Fruit fly (Drosophila melanogaster) whole organism, wandering third instar larva: ENCODE results near the gene CG10005.

ENCODE experiments used
- Abd-B ChIP-seq: fragments of >200 bp; optimal IDR thresholded peaks from 2 replicates; lab custom pipeline; 2017; ENCODE audit warnings: missing biosample characterization, missing genetic modification characterization
- CG32264 ChIP-seq: fragments of 200-800 bp; sonication (Bioruptor generic); optimal IDR thresholded peaks from 2 replicates; lab custom pipeline; 2016; ENCODE audit warnings: missing biosample characterization, missing genetic modification characterization
- CG9705 ChIP-seq: fragments of 200-800 bp; sonication (Bioruptor generic); optimal IDR thresholded peaks from 2 replicates; lab custom pipeline; 2018; ENCODE audit warnings: missing biosample characterization, mild to moderate bottlenecking, missing genetic modification characterization
- Dfd ChIP-seq: fragments of >200 bp; optimal IDR thresholded peaks from 2 replicates; lab custom pipeline; 2017; ENCODE audit warnings: missing biosample characterization, missing genetic modification characterization
- GATAd ChIP-seq: sonication (Bioruptor generic); optimal IDR thresholded peaks from 2 replicates; lab custom pipeline; 2016; ENCODE audit warnings: missing biosample characterization, missing genetic modification characterization
- HLH106 ChIP-seq: fragments of 200-800 bp; optimal IDR thresholded peaks from 3 replicates; lab custom pipeline; 2019; ENCODE audit warnings: missing biosample characterization, mild to moderate bottlenecking, missing genetic modification characterization, moderate library complexity
- Hr83 ChIP-seq: fragments of 200-300 bp; sonication (Bioruptor generic); optimal IDR thresholded peaks from 2 replicates; lab custom pipeline; 2016; ENCODE audit warnings: missing biosample characterization, mild to moderate bottlenecking, missing genetic modification characterization, moderate library complexity; ENCODE audit not compliant: poor library complexity, severe bottlenecking
- Jra ChIP-seq: sonication (Bioruptor generic); optimal IDR thresholded peaks from 2 replicates; lab custom pipeline; 2016; ENCODE audit warnings: missing biosample characterization, missing genetic modification characterization
- Mio ChIP-seq: sonication (Bioruptor generic); optimal IDR thresholded peaks from 2 replicates; lab custom pipeline; 2016; ENCODE audit warnings: missing biosample characterization, missing genetic modification characterization
- Myc ChIP-seq: fragments of >200 bp; optimal IDR thresholded peaks from 2 replicates; lab custom pipeline; 2017
- OdsH ChIP-seq: fragments of 200-800 bp; sonication (Bioruptor generic); optimal IDR thresholded peaks from 2 replicates; lab custom pipeline; 2016; ENCODE audit warnings: missing biosample characterization, mild to moderate bottlenecking, missing genetic modification characterization
- Rel ChIP-seq, 2 experiments: fragments of 200-800 bp; sonication (Bioruptor generic) in 1 of 2; optimal IDR thresholded peaks; 2 replicates in 1 of 2; 3 replicates in 1 of 2; lab custom pipeline; 2016 to 2019; ENCODE audit warnings: mild to moderate bottlenecking in 2 of 2, missing biosample characterization in 2 of 2, missing genetic modification characterization in 2 of 2, moderate library complexity in 1 of 2
- Sp1 ChIP-seq: fragments of 200-800 bp; sonication (Bioruptor generic); optimal IDR thresholded peaks from 3 replicates; lab custom pipeline; 2019; ENCODE audit warnings: missing biosample characterization, mild to moderate bottlenecking, missing genetic modification characterization, moderate library complexity
- Vsx2 ChIP-seq: fragments of 200-300, 225-300 bp; sonication (Bioruptor generic); optimal IDR thresholded peaks from 2 replicates; lab custom pipeline; 2018; ENCODE audit warnings: missing biosample characterization, missing genetic modification characterization; ENCODE audit not compliant: partially characterized antibody
- br ChIP-seq: fragments of 200-800 bp; sonication (Bioruptor generic); optimal IDR thresholded peaks from 2 replicates; lab custom pipeline; 2016; ENCODE audit warnings: missing biosample characterization, missing genetic modification characterization
- brk ChIP-seq: fragments of 200-800 bp; sonication (Bioruptor generic); optimal IDR thresholded peaks from 2 replicates; lab custom pipeline; 2016; ENCODE audit warnings: missing biosample characterization, mild to moderate bottlenecking, missing genetic modification characterization
- dl ChIP-seq, 2 experiments: fragments of 175-275, 200-275 bp in 1 of 2; fragments of 200-275 bp in 1 of 2; sonication (Bioruptor generic); optimal IDR thresholded peaks; lab custom pipeline; 2018; ENCODE audit warnings: mild to moderate bottlenecking in 2 of 2, missing biosample characterization in 2 of 2, missing genetic modification characterization in 2 of 2, moderate library complexity in 2 of 2; ENCODE audit not compliant: partially characterized antibody in 2 of 2, insufficient read depth in 1 of 2
- dmrt93B ChIP-seq: fragments of 200-800 bp; sonication (Bioruptor generic); optimal IDR thresholded peaks from 2 replicates; lab custom pipeline; 2018; ENCODE audit warnings: missing biosample characterization, mild to moderate bottlenecking, missing genetic modification characterization
- dsf ChIP-seq: sonication (Bioruptor generic); optimal IDR thresholded peaks from 2 replicates; lab custom pipeline; 2016; ENCODE audit warnings: missing biosample characterization, missing genetic modification characterization, borderline replicate concordance
- ey ChIP-seq: fragments of 200-800 bp; sonication (Bioruptor generic); optimal IDR thresholded peaks from 2 replicates; lab custom pipeline; 2016; ENCODE audit warnings: missing biosample characterization, missing genetic modification characterization
- foxo ChIP-seq, 2 experiments: fragments of 200-800 bp; sonication (Bioruptor generic); optimal IDR thresholded peaks; 2 replicates in 1 of 2; 3 replicates in 1 of 2; lab custom pipeline; 2016 to 2017; ENCODE audit warnings: missing biosample characterization in 2 of 2, missing genetic modification characterization in 2 of 2
- fru ChIP-seq: fragments of 200-800 bp; sonication (Bioruptor generic); optimal IDR thresholded peaks from 3 replicates; lab custom pipeline; 2016; ENCODE audit warnings: missing biosample characterization, mild to moderate bottlenecking, missing genetic modification characterization
- h ChIP-seq: fragments of 200-800 bp; sonication (Bioruptor generic); optimal IDR thresholded peaks from 3 replicates; lab custom pipeline; 2016; ENCODE audit warnings: missing biosample characterization, mild to moderate bottlenecking, missing genetic modification characterization
- pan ChIP-seq: fragments of >200 bp; optimal IDR thresholded peaks from 2 replicates; lab custom pipeline; 2017
- psq ChIP-seq: fragments of 200-800 bp; sonication (Bioruptor generic); optimal IDR thresholded peaks from 3 replicates; lab custom pipeline; 2017; ENCODE audit warnings: missing biosample characterization, mild to moderate bottlenecking, missing genetic modification characterization, moderate library complexity
- rgr ChIP-seq: fragments of 200-800 bp; sonication (Bioruptor generic); optimal IDR thresholded peaks from 3 replicates; lab custom pipeline; 2016; ENCODE audit warnings: missing biosample characterization, mild to moderate bottlenecking, missing genetic modification characterization
- sage ChIP-seq: fragments of 200-800 bp; sonication (Bioruptor generic); optimal IDR thresholded peaks from 2 replicates; lab custom pipeline; 2016; ENCODE audit warnings: missing biosample characterization, mild to moderate bottlenecking, missing genetic modification characterization
- sv ChIP-seq: fragments of 200-800 bp; sonication (Bioruptor generic); optimal IDR thresholded peaks from 3 replicates; lab custom pipeline; 2016; ENCODE audit warnings: missing biosample characterization, missing genetic modification characterization
- tai ChIP-seq: sonication (Bioruptor generic); optimal IDR thresholded peaks from 2 replicates; lab custom pipeline; 2016; ENCODE audit warnings: missing biosample characterization, missing genetic modification characterization
- usp ChIP-seq: fragments of >200 bp; optimal IDR thresholded peaks from 2 replicates; lab custom pipeline; 2017; ENCODE audit warnings: missing biosample characterization, missing genetic modification characterization
- woc ChIP-seq: sonication (Bioruptor generic); optimal IDR thresholded peaks from 2 replicates; lab custom pipeline; 2016; ENCODE audit warnings: missing biosample characterization, mild to moderate bottlenecking, missing genetic modification characterization

The CG10005 gene

DNA sequence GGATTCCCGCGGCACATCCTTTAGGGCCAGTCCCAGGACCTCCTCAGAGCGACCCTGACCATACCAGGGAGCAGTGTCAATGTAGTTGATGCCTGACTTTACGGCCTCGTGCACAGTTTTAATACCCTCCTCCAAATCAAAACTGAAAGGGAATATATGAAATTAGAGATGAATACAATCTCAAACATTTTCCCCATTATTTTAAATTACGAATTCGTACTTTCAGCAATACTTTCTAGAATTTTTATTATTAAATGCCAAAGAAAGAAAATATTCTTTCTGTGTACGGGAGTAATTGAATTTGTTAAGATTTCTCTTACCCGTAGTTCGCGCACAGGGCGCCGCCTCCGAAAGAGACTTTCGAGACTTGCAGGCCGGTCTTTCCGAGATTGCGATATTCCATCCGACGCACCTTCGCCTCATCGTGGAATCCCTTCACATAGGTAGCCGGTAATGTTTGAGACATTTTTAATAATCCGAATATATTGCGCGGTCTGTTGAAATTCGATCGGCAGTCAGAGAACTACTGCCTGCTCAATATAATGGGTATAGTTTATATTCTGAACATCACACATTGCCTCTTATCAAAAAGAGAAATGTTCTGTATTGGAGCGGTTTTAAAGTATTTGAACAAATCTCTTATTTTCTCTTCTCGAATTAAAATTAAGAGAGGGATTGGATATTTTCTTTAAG, 3.0 kb upstream of the CG10005 start, which contains the start of gene CG18547 (continued):
- peak; percentile 25 for TF ChIP-seq woc (GFP tag; lab: Kevin White, UChicago)
- no peak for TF ChIP-seq sage
- TF ChIP-seq ey (GFP tag; lab: Kevin White, UChicago): peak; percentile 41
- no peak for TF ChIP-seq GATAd (GFP tag; lab: Kevin White, UChicago)
- peak; percentile 65 for TF ChIP-seq h (GFP tag; lab: Kevin White, UChicago)
- no peak for TF ChIP-seq CG32264 (GFP tag; lab: Kevin White, UChicago)
- no peak for TF ChIP-seq dsf (GFP tag; lab: Kevin White, UChicago)
- no peak for TF ChIP-seq Myc (lab: Kevin White, UChicago)
- no peak for TF ChIP-seq Mio (GFP tag; lab: Kevin White, UChicago)
- no peak for TF ChIP-seq tai (GFP tag; lab: Kevin White, UChicago)
- TF ChIP-seq psq: peak; percentile 29
- TF ChIP-seq OdsH: peak; percentile 56
- no peak for TF ChIP-seq Abd-B (GFP tag; lab: Kevin White, UChicago)

- TF ChIP-seq GATAd (GFP tag; lab: Kevin White, UChicago): no peak
- no peak for TF ChIP-seq Sp1 (GFP tag; lab: Kevin White, UChicago)
- no peak for TF ChIP-seq psq
- TF ChIP-seq pan: no peak
- TF ChIP-seq foxo (GFP tag; optimal IDR thresholded peaks at IDR 0.05; lab: Kevin White, UChicago): no peak
Measured at dm6 chr3R:11978278-11978677, 1.3 kb upstream of the CG10005 start.

dm6 chr3R:11977336-11977678, 310 bp upstream of the CG10005 start:
- TF ChIP-seq woc (GFP tag; lab: Kevin White, UChicago) (no peak), dmrt93B (no peak), Dfd (GFP tag; lab: Kevin White, UChicago) (no peak), Mio (GFP tag; lab: Kevin White, UChicago) (no peak), CG32264 (GFP tag; lab: Kevin White, UChicago) (no peak), pan (no peak), sv (GFP tag; lab: Kevin White, UChicago) (no peak), Rel (GFP tag; optimal IDR thresholded peaks at IDR 0.05; lab: Kevin White, UChicago) (no peak), Rel (tag; optimal IDR thresholded peaks at IDR 0.05; lab: Kevin White, UChicago) (no peak), dl (GFP tag; optimal IDR thresholded peaks at IDR 0.05; lab: Kevin White, UChicago; ENCODE audit: insufficient read depth in 1 of 2, partially characterized antibody in 2 of 2) (no peak), Vsx2 (no peak), Sp1 (GFP tag; lab: Kevin White, UChicago) (no peak), OdsH (no peak), psq (no peak), ey (GFP tag; lab: Kevin White, UChicago) (no peak), GATAd (GFP tag; lab: Kevin White, UChicago) (no peak)
- TF ChIP-seq, all 38 proteins: peak for 0

DNA sequence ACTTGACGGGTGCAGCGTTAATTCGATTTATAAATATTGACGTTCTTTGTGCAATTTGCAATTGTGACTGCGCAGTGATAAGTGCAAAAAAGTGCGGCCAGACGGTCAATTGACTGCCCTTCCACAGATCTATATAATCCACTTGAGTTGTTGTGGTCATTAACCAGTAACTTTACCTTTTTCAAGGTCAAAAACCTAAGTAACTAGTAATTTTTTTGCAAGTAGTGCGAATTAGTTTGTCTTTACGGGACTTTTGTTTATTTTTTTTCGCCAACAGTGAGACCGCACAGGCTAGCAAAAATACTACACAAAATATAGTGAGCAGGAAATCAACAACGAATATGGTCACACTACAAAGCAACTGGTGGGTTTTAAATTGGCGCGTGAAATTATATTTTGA, 2.4 kb downstream of the CG10005 start, which contains the start of gene Tango9:
Gene Tango9 (minus strand): TSS at position 280 of the 400 bp plus-strand sequence.
- TF ChIP-seq Jra (GFP tag; lab: Kevin White, UChicago) (no peak), fru (GFP tag; lab: Kevin White, UChicago) (peak; percentile 58), usp (no peak), Dfd (GFP tag; lab: Kevin White, UChicago) (no peak), brk (GFP tag; lab: Kevin White, UChicago) (no peak), rgr (GFP tag; lab: Kevin White, UChicago) (peak; percentile 51), br (GFP tag; lab: Kevin White, UChicago) (peak; percentile 33), HLH106 (tag; lab: Kevin White, UChicago) (peak; percentile 47), Myc (lab: Kevin White, UChicago) (peak; percentile 48), CG9705 (GFP tag; lab: Kevin White, UChicago) (peak; percentile 32), Mio (GFP tag; lab: Kevin White, UChicago) (no peak), Rel (GFP tag; optimal IDR thresholded peaks at IDR 0.05; lab: Kevin White, UChicago) (no peak), Rel (tag; optimal IDR thresholded peaks at IDR 0.05; lab: Kevin White, UChicago) (peak; percentile 99), Sp1 (GFP tag; lab: Kevin White, UChicago) (peak; percentile 42), dsf (GFP tag; lab: Kevin White, UChicago) (peak; percentile 13), tai (GFP tag; lab: Kevin White, UChicago) (no peak), CG32264 (GFP tag; lab: Kevin White, UChicago) (no peak), h (GFP tag; lab: Kevin White, UChicago) (peak; percentile 51), dmrt93B (no peak), foxo (GFP tag; optimal IDR thresholded peaks at IDR 0.05; lab: Kevin White, UChicago) (peak in 1 of 2 experiments; percentile 53), ey (GFP tag; lab: Kevin White, UChicago) (peak; percentile 21), Hr83 (GFP tag; lab: Kevin White, UChicago) (peak; percentile 36)
